Worm (Caenorhabditis elegans): ENCODE data around the gene C17B7.15.

DNA sequence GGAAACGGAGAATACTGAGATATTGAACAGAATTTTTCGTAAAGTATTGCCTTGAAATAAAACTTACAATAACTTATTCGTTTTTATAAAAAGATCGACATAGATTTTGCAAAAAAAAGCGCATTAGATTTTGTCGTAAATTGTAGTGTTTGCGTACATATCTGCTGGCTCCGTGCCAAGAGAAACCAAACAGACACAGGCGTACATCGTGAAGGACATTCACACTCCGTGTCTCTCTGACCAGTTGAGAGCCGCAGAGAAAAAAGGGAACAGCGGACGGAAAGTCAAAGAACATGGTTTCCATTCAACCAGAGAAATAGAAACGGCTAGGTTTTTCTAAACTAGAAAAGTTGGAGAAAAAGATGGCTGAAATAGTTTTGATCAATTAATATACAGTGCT is 34.7 kb upstream of the C17B7.15 start, which contains the start of gene arrd-19:
- TF ChIP-seq ztf-4 (tag; optimal IDR thresholded peaks at IDR 0.05) (peak; percentile 40), ceh-82 (tag; optimal IDR thresholded peaks at IDR 0.05) (no peak), skn-1 (tag; optimal IDR thresholded peaks at IDR 0.05) (no peak), nhr-10 (tag; optimal IDR thresholded peaks at IDR 0.05) (no peak), nhr-11 (tag; optimal IDR thresholded peaks at IDR 0.05) (no peak), ztf-11 (tag; optimal IDR thresholded peaks at IDR 0.05) (no peak)
